Worm (Caenorhabditis elegans): Measurements from ENCODE around the gene pfk-1.2.
A peak's percentile ranks its signal among the peaks of the same experiment; 100 is the strongest.

The pfk-1.2 gene

DNA sequence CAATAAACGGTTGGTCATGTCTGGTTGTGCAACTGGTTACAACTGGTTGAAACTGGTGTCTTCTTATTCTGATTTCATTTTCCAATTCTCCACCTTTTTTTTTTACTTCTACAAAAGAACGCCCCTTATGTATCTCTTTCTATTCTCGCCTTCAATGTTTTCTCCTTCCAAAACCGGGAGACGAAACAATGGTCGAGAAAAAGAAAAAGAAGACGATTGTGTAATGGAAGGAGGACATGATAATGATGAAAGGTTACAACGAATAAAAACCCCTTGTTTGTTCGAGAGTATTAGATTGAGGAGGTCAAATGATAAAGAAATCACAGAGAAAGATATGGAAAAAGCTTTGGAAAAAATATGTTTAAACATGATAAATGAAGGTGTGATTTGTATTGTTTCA is 12.8 kb upstream of the pfk-1.2 start, which contains the start of gene C50F4.8:
Gene C50F4.8, minus strand, starts transcription at position 28 of the 400 bp plus-strand sequence.
- no peak for TF ChIP-seq lsl-1 (GFP tag; optimal IDR thresholded peaks at IDR 0.05)
- no peak for TF ChIP-seq let-526 (GFP tag; IDR thresholded peaks at IDR 0.05)
- TF ChIP-seq F33H1.4 (GFP tag; IDR thresholded peaks at IDR 0.05), result no peak
- no peak for TF ChIP-seq nhr-120 (GFP tag; IDR thresholded peaks at IDR 0.05)
- TF ChIP-seq F52B5.7 (tag; optimal IDR thresholded peaks at IDR 0.05), result no peak
- no peak for TF ChIP-seq fkh-3 (tag; optimal IDR thresholded peaks at IDR 0.05)
- TF ChIP-seq ZK185.1 (tag; optimal IDR thresholded peaks at IDR 0.05; ENCODE audit: poor library complexity, severe bottlenecking), result no peak
- no peak for TF ChIP-seq F49E8.2 (tag; optimal IDR thresholded peaks at IDR 0.05; ENCODE audit: insufficient read depth)
- TF ChIP-seq athp-1 (tag; optimal IDR thresholded peaks at IDR 0.05), result no peak
- no peak for TF ChIP-seq cebp-2 (GFP tag; IDR thresholded peaks at IDR 0.05)
- TF ChIP-seq K12H6.12 (tag; optimal IDR thresholded peaks at IDR 0.05), result no peak
- no peak for TF ChIP-seq nfyb-1 (GFP tag; IDR thresholded peaks at IDR 0.05)
- TF ChIP-seq snpc-1.1 (tag; optimal IDR thresholded peaks at IDR 0.05; ENCODE audit: insufficient read depth), result no peak

DNA sequence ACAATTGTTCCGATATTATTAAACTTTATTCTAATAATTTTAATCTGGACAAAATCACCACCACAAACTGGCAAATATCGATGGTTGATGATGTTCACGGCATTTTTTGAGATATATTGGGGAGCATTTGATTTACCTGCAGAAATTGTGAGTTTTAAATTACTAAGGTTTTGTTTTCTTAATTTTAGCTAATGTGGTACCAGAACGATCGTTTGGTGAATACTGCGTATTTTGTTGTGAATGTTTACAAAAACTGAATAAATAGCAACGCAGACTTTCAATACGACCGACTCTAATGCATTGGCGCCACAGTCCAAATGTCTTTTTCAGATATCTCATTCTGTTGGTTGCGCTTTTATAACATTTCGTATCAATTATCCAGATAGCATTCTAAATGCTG is 9.9 kb upstream of the pfk-1.2 start:
- no peak for TF ChIP-seq mes-4 (tag; optimal IDR thresholded peaks at IDR 0.05)
- no peak for TF ChIP-seq B0019.2 (GFP tag; conservative IDR thresholded peaks at IDR 0.05)
- no peak for TF ChIP-seq ama-1 (optimal IDR thresholded peaks at IDR 0.05)
- no peak for TF ChIP-seq ama-1 (GFP tag; optimal IDR thresholded peaks at IDR 0.05)
- TF ChIP-seq pbrm-1 (GFP tag; IDR thresholded peaks at IDR 0.05), result no peak
- TF ChIP-seq snpc-1.1 (tag; optimal IDR thresholded peaks at IDR 0.05; ENCODE audit: insufficient read depth), result no peak
- no peak for TF ChIP-seq attf-5 (GFP tag; optimal IDR thresholded peaks at IDR 0.05)
- TF ChIP-seq snpc-1.3 (tag; optimal IDR thresholded peaks at IDR 0.05; ENCODE audit: insufficient read depth), result no peak
- no peak for TF ChIP-seq xnd-1 (tag; optimal IDR thresholded peaks at IDR 0.05)
- TF ChIP-seq rcor-1 (GFP tag; IDR thresholded peaks at IDR 0.05), result no peak
- TF ChIP-seq chd-7 (tag; optimal IDR thresholded peaks at IDR 0.05), result no peak
- TF ChIP-seq C06A6.2 (GFP tag; conservative IDR thresholded peaks at IDR 0.05), result no peak
- no peak for TF ChIP-seq Y53F4B.3 (GFP tag; IDR thresholded peaks at IDR 0.05)
- no peak for TF ChIP-seq attf-3 (GFP tag; conservative IDR thresholded peaks at IDR 0.05)
- no peak for TF ChIP-seq nhr-179 (tag; optimal IDR thresholded peaks at IDR 0.05)
- no peak for TF ChIP-seq nfya-2 (GFP tag; IDR thresholded peaks at IDR 0.05)
- no peak for TF ChIP-seq lin-26 (GFP tag; IDR thresholded peaks at IDR 0.05)
- TF ChIP-seq nhr-90 (tag; optimal IDR thresholded peaks at IDR 0.05), result no peak
- no peak for TF ChIP-seq atf-7 (tag; optimal IDR thresholded peaks at IDR 0.05)
- no peak for TF ChIP-seq F57C9.4 (tag; optimal IDR thresholded peaks at IDR 0.05)

DNA sequence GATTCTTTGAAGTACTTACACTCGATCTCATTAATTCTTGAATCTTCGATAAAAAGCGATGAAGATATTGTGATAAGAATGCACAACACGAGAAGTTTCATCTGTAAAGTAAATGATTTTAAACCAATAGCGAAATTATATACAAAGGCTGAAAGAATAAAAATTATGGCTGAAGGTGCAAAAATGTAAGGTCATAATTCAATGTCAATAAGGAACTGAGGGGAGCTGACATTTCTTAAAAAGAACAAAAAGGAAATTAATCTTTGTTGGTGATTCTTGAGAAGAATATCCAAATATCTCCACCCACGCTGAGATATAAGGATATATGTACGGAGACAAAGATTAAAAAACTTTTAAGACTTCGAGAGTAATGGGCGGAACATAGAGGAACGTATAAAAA is 7.5 kb upstream of the pfk-1.2 start, which contains the start of gene C50F4.9:
Gene C50F4.9, minus strand, starts transcription at position 101 of the 400 bp plus-strand sequence.
- TF ChIP-seq pbrm-1 (GFP tag; IDR thresholded peaks at IDR 0.05) (no peak), rec-8 (tag; optimal IDR thresholded peaks at IDR 0.05) (no peak), madf-8 (GFP tag; conservative IDR thresholded peaks at IDR 0.05) (no peak), unc-62 (GFP tag; optimal IDR thresholded peaks at IDR 0.05) (no peak), lsl-1 (GFP tag; optimal IDR thresholded peaks at IDR 0.05) (no peak)

DNA sequence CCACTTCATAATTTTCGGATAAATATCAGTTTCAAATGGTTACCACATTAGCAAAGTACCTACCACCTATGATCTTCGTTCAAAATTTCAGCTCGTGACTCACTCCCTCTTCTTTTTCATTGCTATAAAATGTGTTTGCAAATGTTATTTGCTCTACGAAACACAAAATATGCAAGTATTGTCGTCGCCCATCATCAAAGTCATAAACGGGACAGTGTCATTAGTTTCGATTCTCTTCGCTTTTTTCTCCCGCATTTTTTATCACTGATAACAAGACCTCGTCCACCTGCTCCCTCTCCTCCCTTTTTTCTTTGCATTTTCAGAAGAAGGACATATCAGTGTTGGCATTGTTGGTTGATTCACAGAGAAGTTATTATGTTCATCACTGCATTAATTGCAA is 5.1 kb upstream of the pfk-1.2 start, which contains the start of gene C50F4.1:
Gene C50F4.1, plus strand, starts transcription at position 324 of the 400 bp plus-strand sequence.
- TF ChIP-seq ztf-28 (GFP tag; IDR thresholded peaks at IDR 0.05), result no peak
- no peak for TF ChIP-seq pbrm-1 (GFP tag; IDR thresholded peaks at IDR 0.05)
- TF ChIP-seq ccch-3 (GFP tag; optimal IDR thresholded peaks at IDR 0.05), result no peak
- no peak for TF ChIP-seq attf-3 (GFP tag; conservative IDR thresholded peaks at IDR 0.05)
- TF ChIP-seq ztf-26 (tag; optimal IDR thresholded peaks at IDR 0.05), result no peak
- TF ChIP-seq K11D2.4 (GFP tag; IDR thresholded peaks at IDR 0.05), result no peak
- no peak for TF ChIP-seq rec-8 (tag; optimal IDR thresholded peaks at IDR 0.05)
- no peak for TF ChIP-seq madf-10 (tag; optimal IDR thresholded peaks at IDR 0.05)
- TF ChIP-seq nfya-2 (GFP tag; IDR thresholded peaks at IDR 0.05), result no peak
- TF ChIP-seq ceh-100 (GFP tag; IDR thresholded peaks at IDR 0.05), result no peak
- TF ChIP-seq ets-4 (GFP tag; optimal IDR thresholded peaks at IDR 0.05), result peak; percentile 37
- peak; percentile 95 for TF ChIP-seq nhr-80 (tag; optimal IDR thresholded peaks at IDR 0.05)
